Worm (Caenorhabditis elegans) whole organism, L2 larva: ENCODE data around the gene C06E1.9.
A peak's percentile ranks its signal among the peaks of the same experiment; 100 is the strongest.

Source experiments
- C34F6.9 ChIP-seq: fragments of 150-350 bp; optimal IDR thresholded peaks from 2 replicates; lab custom pipeline; 2014; ENCODE audit warnings: missing biosample characterization, missing genetic modification characterization
- F13H6.1 ChIP-seq: sonication (generic microtip); optimal IDR thresholded peaks from 2 replicates; lab custom pipeline; 2016; ENCODE audit warnings: missing genetic modification characterization, missing compliant biosample characterization
- R02D3.7 ChIP-seq: fragments of 150-350 bp; optimal IDR thresholded peaks from 2 replicates; lab custom pipeline; 2014; ENCODE audit warnings: missing biosample characterization, missing genetic modification characterization
- Y55F3AM.14 ChIP-seq: fragments of 200-800 bp; sonication (Bioruptor generic); optimal IDR thresholded peaks from 2 replicates; lab custom pipeline; 2018; ENCODE audit warnings: mild to moderate bottlenecking, missing genetic modification characterization, missing compliant biosample characterization
- alr-1 ChIP-seq: fragments of 150-350 bp; optimal IDR thresholded peaks from 2 replicates; lab custom pipeline; 2014; ENCODE audit warnings: missing biosample characterization, missing genetic modification characterization
- ama-1 ChIP-seq: fragments of 150-350 bp; optimal IDR thresholded peaks from 2 replicates; lab custom pipeline; 2018; ENCODE audit warnings: inconsistent platforms
- blmp-1 ChIP-seq: sonication (generic microtip); optimal IDR thresholded peaks from 2 replicates; lab custom pipeline; 2017; ENCODE audit warnings: missing genetic modification characterization, mild to moderate bottlenecking, missing compliant biosample characterization, antibody characterized with exemption, moderate library complexity; ENCODE audit not compliant: insufficient read depth
- ceh-16 ChIP-seq: fragments of 150-350 bp; optimal IDR thresholded peaks from 2 replicates; lab custom pipeline; 2014; ENCODE audit warnings: missing biosample characterization, missing genetic modification characterization
- ceh-82 ChIP-seq: fragments of 150-350 bp; optimal IDR thresholded peaks from 2 replicates; lab custom pipeline; 2014; ENCODE audit warnings: missing biosample characterization, missing genetic modification characterization
- crh-2 ChIP-seq: sonication (generic microtip); optimal IDR thresholded peaks from 2 replicates; lab custom pipeline; 2017; ENCODE audit warnings: missing biosample characterization, missing genetic modification characterization
- egl-27 ChIP-seq: sonication (generic microtip); optimal IDR thresholded peaks from 3 replicates; lab custom pipeline; 2017; ENCODE audit warnings: missing biosample characterization, missing genetic modification reagents, missing genetic modification characterization
- elt-1 ChIP-seq: fragments of 150-350 bp; optimal IDR thresholded peaks from 2 replicates; lab custom pipeline; 2014; ENCODE audit warnings: missing biosample characterization, missing genetic modification characterization
- elt-3 ChIP-seq: sonication (generic microtip); optimal IDR thresholded peaks from 2 replicates; lab custom pipeline; 2017; ENCODE audit warnings: missing biosample characterization, missing genetic modification characterization
- fos-1 ChIP-seq: fragments of 150-350 bp; optimal IDR thresholded peaks from 2 replicates; lab custom pipeline; 2014; ENCODE audit warnings: missing biosample characterization, missing genetic modification characterization
- lin-11 ChIP-seq: fragments of 150-350 bp; sonication (generic microtip); optimal IDR thresholded peaks from 2 replicates; lab custom pipeline; 2014; ENCODE audit warnings: missing biosample characterization, missing genetic modification characterization, inconsistent platforms, mixed read lengths
- lin-13 ChIP-seq: fragments of 150-350 bp; optimal IDR thresholded peaks from 2 replicates; lab custom pipeline; 2014; ENCODE audit warnings: missing biosample characterization, missing genetic modification reagents, missing genetic modification characterization
- lin-39 ChIP-seq: fragments of 150-350 bp; optimal IDR thresholded peaks from 2 replicates; lab custom pipeline; 2014; ENCODE audit warnings: missing biosample characterization, missing genetic modification reagents, missing genetic modification characterization
- lsy-2 ChIP-seq, 2 experiments: fragments of 150-350 bp in 1 of 2; sonication (generic microtip) in 1 of 2; optimal IDR thresholded peaks; 2 replicates each; lab custom pipeline; 2014 to 2017; ENCODE audit warnings: missing biosample characterization in 2 of 2, missing genetic modification characterization in 2 of 2
- mab-5 ChIP-seq: fragments of 150-350 bp; optimal IDR thresholded peaks from 2 replicates; lab custom pipeline; 2014; ENCODE audit warnings: missing biosample characterization, missing genetic modification characterization
- mbf-1 ChIP-seq: sonication (generic microtip); optimal IDR thresholded peaks from 2 replicates; lab custom pipeline; 2017; ENCODE audit warnings: missing biosample characterization, missing genetic modification characterization
- mdl-1 ChIP-seq, 2 experiments: fragments of 150-350 bp in 1 of 2; sonication (generic microtip) in 1 of 2; optimal IDR thresholded peaks; 2 replicates each; lab custom pipeline; 2017; ENCODE audit warnings: missing biosample characterization in 2 of 2, missing genetic modification characterization in 2 of 2
- nhr-10 ChIP-seq: sonication (generic microtip); optimal IDR thresholded peaks from 2 replicates; lab custom pipeline; 2017; ENCODE audit warnings: missing biosample characterization, missing genetic modification characterization
- nhr-12 ChIP-seq: fragments of 150-350 bp; optimal IDR thresholded peaks from 2 replicates; lab custom pipeline; 2014; ENCODE audit warnings: missing biosample characterization, missing genetic modification characterization
- nhr-129 ChIP-seq: fragments of 150-350 bp; optimal IDR thresholded peaks from 2 replicates; lab custom pipeline; 2014; ENCODE audit warnings: missing biosample characterization, missing genetic modification characterization
- nhr-21 ChIP-seq: fragments of 150-350 bp; optimal IDR thresholded peaks from 2 replicates; lab custom pipeline; 2014; ENCODE audit warnings: missing biosample characterization, missing genetic modification characterization
- nhr-237 ChIP-seq: fragments of 150-350 bp; optimal IDR thresholded peaks from 2 replicates; lab custom pipeline; 2014; ENCODE audit warnings: missing biosample characterization, missing genetic modification characterization
- nhr-25 ChIP-seq: fragments of 150-350 bp; sonication (generic microtip); optimal IDR thresholded peaks from 3 replicates; lab custom pipeline; 2014; ENCODE audit warnings: missing biosample characterization, missing genetic modification characterization
- nhr-77 ChIP-seq: fragments of 150-350 bp; optimal IDR thresholded peaks from 2 replicates; lab custom pipeline; 2014; ENCODE audit warnings: missing biosample characterization, missing genetic modification characterization
- peb-1 ChIP-seq: fragments of 150-350 bp; optimal IDR thresholded peaks from 2 replicates; lab custom pipeline; 2014; ENCODE audit warnings: missing biosample characterization, missing genetic modification characterization
- sem-4 ChIP-seq: fragments of 150-350 bp; optimal IDR thresholded peaks from 2 replicates; lab custom pipeline; 2014; ENCODE audit warnings: missing biosample characterization, missing genetic modification reagents, missing genetic modification characterization
- skn-1 ChIP-seq: sonication (generic microtip); optimal IDR thresholded peaks from 2 replicates; lab custom pipeline; 2017; ENCODE audit warnings: missing biosample characterization, missing genetic modification characterization
- sma-3 ChIP-seq: sonication (generic microtip); optimal IDR thresholded peaks from 2 replicates; lab custom pipeline; 2016; ENCODE audit warnings: missing genetic modification reagents, missing genetic modification characterization, missing compliant biosample characterization
- sma-9 ChIP-seq, 2 experiments: fragments of 150-350 bp in 1 of 2; sonication (generic microtip) in 1 of 2; optimal IDR thresholded peaks; 2 replicates each; lab custom pipeline; 2014 to 2016; ENCODE audit warnings: missing genetic modification characterization in 2 of 2, mild to moderate bottlenecking in 1 of 2, missing biosample characterization in 1 of 2, missing compliant biosample characterization in 1 of 2, missing genetic modification reagents in 1 of 2, moderate library complexity in 1 of 2
- snpc-4 ChIP-seq: fragments of 150-350 bp; optimal IDR thresholded peaks from 2 replicates; lab custom pipeline; 2014; ENCODE audit warnings: missing biosample characterization, missing genetic modification characterization
- unc-39 ChIP-seq: fragments of 150-350 bp; optimal IDR thresholded peaks from 2 replicates; lab custom pipeline; 2014; ENCODE audit warnings: missing biosample characterization, missing genetic modification characterization
- unc-55 ChIP-seq: fragments of 150-350 bp; sonication (generic microtip); optimal IDR thresholded peaks from 3 replicates; lab custom pipeline; 2014; ENCODE audit warnings: missing biosample characterization, missing genetic modification reagents, missing genetic modification characterization
- unc-62 ChIP-seq: fragments of 150-350 bp; optimal IDR thresholded peaks from 2 replicates; lab custom pipeline; 2014; ENCODE audit warnings: missing biosample characterization, missing genetic modification reagents, missing genetic modification characterization
- zag-1 ChIP-seq: fragments of 150-350 bp; optimal IDR thresholded peaks from 2 replicates; lab custom pipeline; 2014; ENCODE audit warnings: missing biosample characterization, missing genetic modification characterization
- ztf-11 ChIP-seq: sonication (generic microtip); optimal IDR thresholded peaks from 2 replicates; lab custom pipeline; 2017; ENCODE audit warnings: missing biosample characterization, missing genetic modification characterization
- ztf-4 ChIP-seq: fragments of 150-350 bp; optimal IDR thresholded peaks from 2 replicates; lab custom pipeline; 2014; ENCODE audit warnings: missing biosample characterization, missing genetic modification characterization

C06E1.9 gene

DNA sequence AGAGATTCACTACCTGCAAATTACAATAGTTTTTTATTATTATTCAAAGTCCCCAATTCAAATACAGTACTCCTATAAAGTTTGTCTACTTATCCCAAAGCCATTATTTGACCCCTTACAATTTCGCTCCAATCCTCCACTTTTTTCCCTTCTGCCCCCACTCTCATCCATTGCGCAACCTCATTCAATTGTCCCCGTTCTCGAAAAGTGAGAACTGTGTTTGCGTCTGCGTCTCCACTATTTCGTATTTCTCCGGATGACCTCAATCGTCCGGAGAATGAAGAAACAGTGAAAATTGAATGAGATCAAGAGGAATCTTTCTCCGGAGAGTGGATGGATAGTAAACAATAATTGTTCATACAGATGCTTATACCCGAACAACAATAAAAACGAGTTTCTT lies 12.9 kb downstream of the C06E1.9 start:
- TF ChIP-seq nhr-77 (tag; lab: Kevin White, UChicago) (no peak), sem-4 (tag; lab: Kevin White, UChicago) (no peak), lin-39 (no peak), unc-39 (no peak), skn-1 (tag; lab: Kevin White, UChicago) (no peak), nhr-10 (tag; lab: Kevin White, UChicago) (no peak), ceh-82 (no peak), egl-27 (tag; lab: Kevin White, UChicago) (no peak), peb-1 (tag; lab: Kevin White, UChicago) (no peak), mbf-1 (tag; lab: Kevin White, UChicago) (no peak), C34F6.9 (tag; lab: Kevin White, UChicago) (no peak), F13H6.1 (tag; lab: Kevin White, UChicago) (no peak), mab-5 (tag; lab: Kevin White, UChicago) (no peak), lin-11 (tag; lab: Kevin White, UChicago) (no peak), lsy-2 (tag; optimal IDR thresholded peaks at IDR 0.05; lab: Kevin White, UChicago) (no peak), elt-1 (tag; lab: Kevin White, UChicago) (no peak), ama-1 (lab: Kevin White, UChicago) (no peak)

DNA sequence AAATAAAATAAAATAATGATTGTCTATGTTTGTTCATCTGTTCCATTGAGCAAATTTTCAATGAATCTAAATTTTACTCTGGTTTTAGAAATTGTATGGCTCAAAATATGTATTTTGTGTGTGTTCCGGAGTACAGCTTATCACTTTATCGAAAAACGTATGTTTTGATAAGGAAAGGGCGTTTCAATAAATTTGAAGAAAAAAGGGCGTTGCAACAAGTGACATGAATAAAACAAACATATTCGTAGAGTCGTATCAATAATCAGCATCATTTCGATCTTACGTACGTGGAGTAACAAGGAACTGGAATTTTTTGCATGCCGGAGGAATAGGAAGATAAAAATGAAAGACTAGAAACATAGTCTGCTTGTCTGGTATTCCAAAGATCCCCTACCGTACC lies 15.5 kb downstream of the C06E1.9 start:
- no peak for TF ChIP-seq ama-1 (lab: Kevin White, UChicago)
- peak; percentile 1 for TF ChIP-seq crh-2 (tag; lab: Kevin White, UChicago)
- peak; percentile 55 for TF ChIP-seq sma-9 (GFP tag; optimal IDR thresholded peaks at IDR 0.05; lab: Kevin White, UChicago)
- TF ChIP-seq sma-9 (tag; optimal IDR thresholded peaks at IDR 0.05; lab: Kevin White, UChicago): no peak
- peak; percentile 90 for TF ChIP-seq fos-1

DNA sequence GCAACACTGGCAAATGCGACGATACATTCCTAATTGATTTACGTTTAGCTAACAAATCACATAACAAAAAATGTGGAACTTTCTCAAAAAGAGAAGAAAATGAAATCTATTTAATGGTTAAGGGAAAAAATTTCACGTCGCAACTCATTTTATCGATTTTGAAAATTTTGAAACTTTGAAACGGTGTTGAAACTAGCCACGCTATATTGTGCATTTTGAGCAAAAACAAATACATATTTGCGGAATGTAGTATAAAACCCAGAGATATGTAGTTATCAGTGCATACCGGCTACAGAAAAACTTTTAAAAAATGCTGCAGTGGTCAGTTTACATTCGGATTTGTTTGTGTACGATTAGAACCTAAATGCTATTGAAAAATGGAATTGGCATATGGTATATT lies 16.0 kb downstream of the C06E1.9 start, which contains the start of gene C06E1.7:
Gene C06E1.7, minus strand, starts transcription at position 101 of the 400 bp plus-strand sequence.
- TF ChIP-seq mab-5 (tag; lab: Kevin White, UChicago) (no peak), unc-39 (no peak), sma-3 (GFP tag; lab: Kevin White, UChicago) (no peak), ztf-11 (tag; lab: Kevin White, UChicago) (no peak), ama-1 (lab: Kevin White, UChicago) (no peak), lin-39 (no peak), nhr-25 (tag; lab: Kevin White, UChicago) (no peak), R02D3.7 (no peak), nhr-237 (tag; lab: Kevin White, UChicago) (no peak), unc-55 (GFP tag; lab: Kevin White, UChicago) (no peak), ztf-4 (tag; lab: Kevin White, UChicago) (no peak), lin-11 (tag; lab: Kevin White, UChicago) (no peak), zag-1 (tag; lab: Kevin White, UChicago) (no peak), ceh-16 (no peak), mdl-1 (tag; optimal IDR thresholded peaks at IDR 0.05; lab: Kevin White, UChicago) (no peak), alr-1 (tag; lab: Kevin White, UChicago) (no peak), nhr-21 (tag; lab: Kevin White, UChicago) (no peak)

DNA sequence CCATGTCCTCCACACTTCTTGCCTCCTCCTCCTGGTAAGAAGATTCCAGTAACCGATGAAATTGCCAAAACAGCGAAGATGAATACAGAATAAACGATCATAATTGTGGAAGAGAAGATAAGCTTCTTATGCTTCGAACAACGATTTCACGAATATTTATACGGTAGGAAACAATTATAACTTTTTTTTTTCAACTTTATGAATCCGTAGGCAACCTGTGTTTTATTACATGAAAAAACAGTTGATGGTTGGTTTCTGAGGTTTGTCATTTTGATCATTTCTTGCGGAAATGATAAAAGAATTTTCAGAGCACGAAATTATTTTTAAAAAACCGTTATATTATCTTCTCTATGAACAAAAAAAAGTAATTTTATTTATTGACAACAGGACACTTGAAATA lies 18.7 kb downstream of the C06E1.9 start, which contains the start of gene fipr-16:
Gene fipr-16, minus strand, starts transcription at position 101 of the 400 bp plus-strand sequence.
- TF ChIP-seq snpc-4 (tag; lab: Kevin White, UChicago) (no peak), lin-13 (GFP tag; lab: Kevin White, UChicago) (no peak), elt-3 (tag; lab: Kevin White, UChicago) (no peak), fos-1 (no peak), Y55F3AM.14 (no peak), C34F6.9 (tag; lab: Kevin White, UChicago) (no peak), blmp-1 (tag; lab: Kevin White, UChicago) (no peak), sma-9 (GFP tag; optimal IDR thresholded peaks at IDR 0.05; lab: Kevin White, UChicago) (no peak), sma-9 (tag; optimal IDR thresholded peaks at IDR 0.05; lab: Kevin White, UChicago) (no peak), sem-4 (tag; lab: Kevin White, UChicago) (no peak), nhr-12 (tag; lab: Kevin White, UChicago) (no peak), ama-1 (lab: Kevin White, UChicago) (no peak), unc-62 (GFP tag; lab: Kevin White, UChicago) (no peak), mbf-1 (tag; lab: Kevin White, UChicago) (no peak), crh-2 (tag; lab: Kevin White, UChicago) (no peak), nhr-129 (tag; lab: Kevin White, UChicago) (no peak), peb-1 (tag; lab: Kevin White, UChicago) (no peak)
